Fruit fly (Drosophila melanogaster): ENCODE measurements around the gene CG13786.

CG13786 gene

dm6 chr2L:7248114-7248513 is 4.7 kb downstream of the CG13786 start (continued):
- TF ChIP-seq repo (GFP tag; optimal IDR thresholded peaks at IDR 0.05) (peak; percentile 3), CkIIα-i1 (GFP tag; IDR thresholded peaks at IDR 0.05) (no peak), BEAF-32 (GFP tag; optimal IDR thresholded peaks at IDR 0.05) (no peak), HLHmδ (GFP tag; optimal IDR thresholded peaks at IDR 0.05) (no peak), dysf (GFP tag; IDR thresholded peaks at IDR 0.05) (0 out of 3 replicates have a peak, but pooled peaks have one; percentile 24), cato (GFP tag; optimal IDR thresholded peaks at IDR 0.05; ENCODE audit: borderline replicate concordance) (no peak), CG11456 (GFP tag; IDR thresholded peaks at IDR 0.05) (no peak), CG2678 (tag; optimal IDR thresholded peaks at IDR 0.05) (peak; percentile 24), ato (GFP tag; IDR thresholded peaks at IDR 0.05; ENCODE audit: partially characterized antibody) (no peak), CG6683 (GFP tag; optimal IDR thresholded peaks at IDR 0.05) (no peak), tx (GFP tag; optimal IDR thresholded peaks at IDR 0.05) (no peak), Abd-B (GFP tag; optimal IDR thresholded peaks at IDR 0.05) (no peak), CG18619 (GFP tag; optimal IDR thresholded peaks at IDR 0.05) (peak; percentile 29), ERR (GFP tag; optimal IDR thresholded peaks at IDR 0.05) (no peak), sob (GFP tag; IDR thresholded peaks at IDR 0.05) (peak; percentile 33; the same call in 1 of the 2 replicates), aop (GFP tag; IDR thresholded peaks at IDR 0.05) (no peak), pfk (GFP tag; optimal IDR thresholded peaks at IDR 0.05) (no peak), CG6689 (GFP tag; IDR thresholded peaks at IDR 0.05) (no peak), CG15073 (GFP tag; optimal IDR thresholded peaks at IDR 0.05) (no peak), CG2120 (GFP tag; optimal IDR thresholded peaks at IDR 0.05) (peak; percentile 42), CG18599 (GFP tag; optimal IDR thresholded peaks at IDR 0.05) (peak; percentile 35), Usf (GFP tag; optimal IDR thresholded peaks at IDR 0.05) (no peak), CG15479 (GFP tag; optimal IDR thresholded peaks at IDR 0.05) (no peak), Fer3 (tag; optimal IDR thresholded peaks at IDR 0.05) (peak; percentile 0), Hmr (GFP tag; optimal IDR thresholded peaks at IDR 0.05) (peak; percentile 56), CG5953 (GFP tag; IDR thresholded peaks at IDR 0.05) (no peak), ewg (GFP tag; optimal IDR thresholded peaks at IDR 0.05) (no peak), knrl (GFP tag; IDR thresholded peaks at IDR 0.05; ENCODE audit: partially characterized antibody) (no peak), nau (GFP tag; optimal IDR thresholded peaks at IDR 0.05) (no peak), CG15514 (GFP tag; optimal IDR thresholded peaks at IDR 0.05) (peak; percentile 33), Dp (GFP tag; optimal IDR thresholded peaks at IDR 0.05) (no peak), CG14441 (GFP tag; IDR thresholded peaks at IDR 0.05) (no peak), CG11398 (GFP tag; optimal IDR thresholded peaks at IDR 0.05) (no peak), CG17385 (GFP tag; optimal IDR thresholded peaks at IDR 0.05) (no peak), Doc2 (GFP tag; IDR thresholded peaks at IDR 0.05) (no peak), CG8924 (tag; optimal IDR thresholded peaks at IDR 0.05) (no peak), Hand (GFP tag; optimal IDR thresholded peaks at IDR 0.05) (no peak), gro (GFP tag; optimal IDR thresholded peaks at IDR 0.05) (peak; percentile 42), sd (tag; optimal IDR thresholded peaks at IDR 0.05) (no peak), Fer2 (tag; optimal IDR thresholded peaks at IDR 0.05) (no peak), CG10209 (GFP tag; optimal IDR thresholded peaks at IDR 0.05) (peak; percentile 14), Dek (tag; optimal IDR thresholded peaks at IDR 0.05) (no peak)
